Worm (Caenorhabditis elegans): ENCODE results near the gene usp-33.

Gene usp-33

DNA sequence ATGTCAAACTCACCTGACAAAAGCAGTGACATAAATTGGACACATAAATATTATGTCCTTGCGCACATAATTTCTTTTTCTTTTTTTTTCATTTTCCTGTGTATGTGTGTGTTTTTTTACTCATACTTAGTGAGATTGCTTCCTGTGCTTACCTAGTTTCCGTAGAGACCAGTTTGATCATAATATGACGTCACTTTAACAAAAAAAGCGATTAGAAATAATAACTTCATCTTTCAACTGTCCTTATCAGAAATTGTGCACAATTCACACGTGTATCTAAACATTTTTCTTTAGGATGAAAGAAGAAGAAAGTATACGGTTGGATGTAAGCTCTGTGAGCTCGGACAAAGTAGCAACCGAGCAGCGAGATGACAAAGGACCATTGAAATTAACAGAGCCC is 30.9 kb downstream of the usp-33 start:
- no peak for TF ChIP-seq nhr-47 (tag; optimal IDR thresholded peaks at IDR 0.05)
- TF ChIP-seq lin-15B (tag; optimal IDR thresholded peaks at IDR 0.05) = no peak
- no peak for TF ChIP-seq zag-1 (tag; optimal IDR thresholded peaks at IDR 0.05)
- no peak for TF ChIP-seq isw-1 (GFP tag; IDR thresholded peaks at IDR 0.05)
- TF ChIP-seq rnt-1 (tag; optimal IDR thresholded peaks at IDR 0.05) = no peak
- no peak for TF ChIP-seq hlh-17 (GFP tag; optimal IDR thresholded peaks at IDR 0.05; ENCODE audit: borderline replicate concordance)
- no peak for TF ChIP-seq unc-30 (tag; optimal IDR thresholded peaks at IDR 0.05)
- no peak for TF ChIP-seq lin-39 (tag; optimal IDR thresholded peaks at IDR 0.05)
- TF ChIP-seq fkh-8 (tag; optimal IDR thresholded peaks at IDR 0.05) = peak; percentile 24
- TF ChIP-seq tlp-1 (tag; optimal IDR thresholded peaks at IDR 0.05) = no peak
- no peak for TF ChIP-seq unc-130 (tag; optimal IDR thresholded peaks at IDR 0.05)
- no peak for TF ChIP-seq blmp-1 (tag; optimal IDR thresholded peaks at IDR 0.05)
- TF ChIP-seq nhr-90 (tag; optimal IDR thresholded peaks at IDR 0.05; ENCODE audit: poor library complexity) = no peak
- no peak for TF ChIP-seq fkh-10 (GFP tag; optimal IDR thresholded peaks at IDR 0.05)
- TF ChIP-seq elt-2 (tag; optimal IDR thresholded peaks at IDR 0.05) = peak; percentile 25
- TF ChIP-seq nhr-71 (tag; optimal IDR thresholded peaks at IDR 0.05) = peak; percentile 19
- no peak for TF ChIP-seq nhr-76 (tag; optimal IDR thresholded peaks at IDR 0.05)
- TF ChIP-seq sup-37 (GFP tag; optimal IDR thresholded peaks at IDR 0.05) = no peak
- TF ChIP-seq C16A3.4 (tag; optimal IDR thresholded peaks at IDR 0.05) = no peak
- no peak for TF ChIP-seq pag-3 (tag; optimal IDR thresholded peaks at IDR 0.05; ENCODE audit: borderline replicate concordance, insufficient read depth)
- peak; percentile 45 for TF ChIP-seq lin-14 (GFP tag; optimal IDR thresholded peaks at IDR 0.05)
- TF ChIP-seq ceh-63 (GFP tag; optimal IDR thresholded peaks at IDR 0.05) = no peak
- TF ChIP-seq nhr-19 (GFP tag; conservative IDR thresholded peaks at IDR 0.05) = no peak
- TF ChIP-seq mep-1 (tag; optimal IDR thresholded peaks at IDR 0.05) = no peak
- no peak for TF ChIP-seq aha-1 (tag; optimal IDR thresholded peaks at IDR 0.05)
- TF ChIP-seq efl-3 (GFP tag; optimal IDR thresholded peaks at IDR 0.05) = no peak
- no peak for TF ChIP-seq efl-1 (optimal IDR thresholded peaks at IDR 0.05)
- peak in 1 of 2 experiments; percentile 79 for TF ChIP-seq efl-1 (GFP tag; optimal IDR thresholded peaks at IDR 0.05 in 1 of 2)

DNA sequence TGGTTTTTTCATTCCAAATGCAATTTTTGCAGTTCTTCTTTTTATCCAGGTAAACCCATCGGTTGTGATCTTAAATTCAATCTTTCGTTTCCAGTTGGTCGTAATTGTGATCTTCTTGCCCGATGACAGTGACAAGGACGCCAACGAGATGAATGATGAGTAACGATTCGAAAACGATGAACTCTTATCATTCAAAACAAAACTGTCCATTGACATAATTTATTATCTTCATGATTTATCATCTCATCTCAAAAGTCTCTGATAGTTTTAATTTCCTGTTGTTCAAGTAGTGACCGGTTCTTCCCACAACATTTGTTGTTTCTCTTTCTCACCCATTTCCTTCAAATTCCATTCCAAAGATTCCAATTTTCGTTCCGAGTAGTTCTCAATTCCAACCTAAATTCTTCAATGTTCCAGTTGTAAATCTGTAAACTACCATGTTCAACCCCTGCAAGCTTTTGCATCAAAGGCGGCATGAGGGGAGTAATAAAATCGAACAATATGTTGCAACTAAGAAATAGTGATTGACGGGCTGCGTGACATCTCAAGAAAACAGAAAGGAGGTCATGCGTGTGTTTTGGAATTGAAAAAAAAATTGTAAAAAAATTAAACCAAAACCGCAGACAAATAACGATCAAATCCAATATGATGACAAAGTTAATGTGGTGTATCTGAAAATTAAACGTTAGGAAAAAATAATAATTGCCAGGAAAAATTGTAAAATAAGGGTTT is 35.1 kb downstream of the usp-33 start:
- TF ChIP-seq lin-14 (GFP tag; optimal IDR thresholded peaks at IDR 0.05) (peak; percentile 38), nhr-90 (tag; optimal IDR thresholded peaks at IDR 0.05; ENCODE audit: poor library complexity) (peak; percentile 29), snu-23 (GFP tag; optimal IDR thresholded peaks at IDR 0.05) (peak; percentile 40), tbx-2 (tag; optimal IDR thresholded peaks at IDR 0.05) (no peak), nhr-47 (tag; optimal IDR thresholded peaks at IDR 0.05) (no peak), elt-3 (tag; optimal IDR thresholded peaks at IDR 0.05) (peak in 3 of 6 experiments; percentile 19 to 80 (median 62)), aha-1 (tag; optimal IDR thresholded peaks at IDR 0.05) (no peak), dpl-1 (GFP tag; optimal IDR thresholded peaks at IDR 0.05) (no peak), nhr-85 (tag) (peak; percentile 85), blmp-1 (tag; optimal IDR thresholded peaks at IDR 0.05) (peak; percentile 31), sup-37 (GFP tag; optimal IDR thresholded peaks at IDR 0.05) (no peak), grh-1 (GFP tag; IDR thresholded peaks at IDR 0.05) (peak; percentile 51; the same call in 1 of the 2 replicates), swsn-7 (tag; optimal IDR thresholded peaks at IDR 0.05) (no peak), nhr-71 (tag; optimal IDR thresholded peaks at IDR 0.05) (peak; percentile 26), F16B12.6 (tag; optimal IDR thresholded peaks at IDR 0.05) (no peak), jun-1 (tag; optimal IDR thresholded peaks at IDR 0.05) (no peak), nhr-84 (tag; optimal IDR thresholded peaks at IDR 0.05) (no peak), nhr-20 (tag; optimal IDR thresholded peaks at IDR 0.05) (peak; percentile 28), nhr-19 (GFP tag; conservative IDR thresholded peaks at IDR 0.05) (0 out of 2 replicates have a peak, but pooled peaks have one; percentile 19)
